Fruit fly (Drosophila melanogaster) whole organism, embryonic: Measurements from ENCODE around the gene Argp.

Experiments
- CTCF ChIP-seq: fragments of 200-800 bp; sonication (Bioruptor generic); optimal IDR thresholded peaks from 2 replicates; lab custom pipeline; 2017; ENCODE audit warnings: missing biosample characterization, mild to moderate bottlenecking, missing genetic modification characterization, moderate library complexity
- lmd ChIP-seq: fragments of 200-800 bp; sonication (Bioruptor generic); IDR thresholded peaks from 2 replicates; pipeline ENCODE4 v1.3.6; 2022; ENCODE audit warnings: missing biosample characterization, missing genetic modification characterization

dm6 chr3R:13672898-13673297 lies 36.8 kb downstream of the Argp start:
- TF ChIP-seq CTCF (GFP tag; lab: Kevin White, UChicago) (no peak), lmd (GFP tag; lab: Robert Waterston, UW) (no peak)
